Worm (Caenorhabditis elegans) whole organism, L1 larva: ENCODE data around the gene let-711.

Experiments
- Y116A8C.19 ChIP-seq: sonication (generic microtip); optimal IDR thresholded peaks from 2 replicates; lab custom pipeline; 2016; ENCODE audit warnings: missing compliant biosample characterization, missing genetic modification characterization, borderline replicate concordance
- ceh-63 ChIP-seq: fragments of 200-800 bp; sonication (Bioruptor generic); optimal IDR thresholded peaks from 2 replicates; lab custom pipeline; 2018; ENCODE audit warnings: mild to moderate bottlenecking, missing genetic modification characterization, missing compliant biosample characterization
- ceh-82 ChIP-seq, 3 experiments: fragments of 150-350 bp in 1 of 3; sonication (generic microtip) in 2 of 3; optimal IDR thresholded peaks; 2 replicates each; lab custom pipeline; 2014 to 2017; ENCODE audit warnings: missing biosample characterization in 3 of 3, missing genetic modification characterization in 3 of 3
- ces-1 ChIP-seq: fragments of 150-350 bp; optimal IDR thresholded peaks from 2 replicates; lab custom pipeline; 2014; ENCODE audit warnings: missing biosample characterization, missing genetic modification reagents, missing genetic modification characterization
- fos-1 ChIP-seq: fragments of 150-350 bp; optimal IDR thresholded peaks from 2 replicates; lab custom pipeline; 2014; ENCODE audit warnings: missing biosample characterization, missing genetic modification characterization
- nhr-11 ChIP-seq: fragments of 150-350 bp; optimal IDR thresholded peaks from 2 replicates; lab custom pipeline; 2014; ENCODE audit warnings: missing biosample characterization, missing genetic modification characterization
- nhr-12 ChIP-seq: sonication (generic microtip); optimal IDR thresholded peaks from 2 replicates; lab custom pipeline; 2017; ENCODE audit warnings: missing biosample characterization, missing genetic modification characterization
- skn-1 ChIP-seq: fragments of 150-350 bp; optimal IDR thresholded peaks from 2 replicates; lab custom pipeline; 2014; ENCODE audit warnings: missing biosample characterization, missing genetic modification characterization
- unc-98 ChIP-seq: fragments of 200-800 bp; sonication (Bioruptor generic); IDR thresholded peaks from 2 replicates; pipeline ENCODE4 v1.3.6; 2022; ENCODE audit warnings: missing genetic modification characterization, missing compliant biosample characterization

The let-711 gene

DNA sequence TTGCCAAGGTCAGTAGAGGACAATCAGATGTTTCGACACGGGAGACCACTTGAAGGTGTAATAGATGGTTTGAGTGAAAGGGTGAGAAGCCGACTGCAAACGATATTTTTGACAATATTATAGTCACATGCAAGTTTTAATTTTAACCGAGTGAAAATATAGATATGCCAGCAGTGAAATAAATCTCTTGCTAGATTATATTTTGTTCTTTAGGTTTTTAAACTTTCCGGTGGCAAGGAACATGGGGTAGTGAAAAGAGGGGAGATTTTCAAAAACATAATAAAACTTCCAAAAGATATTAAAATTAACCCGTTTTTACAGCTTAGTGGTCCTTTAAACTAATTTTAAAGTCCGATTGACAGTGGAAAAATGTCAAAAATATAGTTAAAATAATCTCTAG lies 58.8 kb downstream of the let-711 start, which contains the start of gene C06E8.5:
Gene C06E8.5 (minus strand): TSS at position 101 of the 400 bp plus-strand sequence.
- TF ChIP-seq Y116A8C.19 (no peak), unc-98 (GFP tag; lab: Robert Waterston, UW) (no peak), nhr-12 (no peak), ceh-63 (GFP tag; lab: Kevin White, UChicago) (no peak), fos-1 (tag; lab: Kevin White, UChicago) (no peak), ceh-82 (tag; optimal IDR thresholded peaks at IDR 0.05; lab: Kevin White, UChicago) (no peak), nhr-11 (tag; lab: Kevin White, UChicago) (no peak), ces-1 (GFP tag; lab: Kevin White, UChicago) (no peak), skn-1 (tag; lab: Kevin White, UChicago) (no peak)
